Worm (Caenorhabditis elegans): Measurements from ENCODE around the gene ttr-34.

ttr-34 gene

ce11 chrX:13121104-13121503, 18.5 kb upstream of the ttr-34 start (continued):
- TF ChIP-seq saeg-2 (GFP tag; IDR thresholded peaks at IDR 0.05) (peak; percentile 84), ceh-20 (GFP tag; IDR thresholded peaks at IDR 0.05) (peak; percentile 86), nhr-25 (tag; optimal IDR thresholded peaks at IDR 0.05; ENCODE audit: borderline replicate concordance, insufficient read depth) (peak; percentile 12), ZK337.2 (GFP tag; IDR thresholded peaks at IDR 0.05) (peak; percentile 84)

ce11 chrX:13122191-13122590, 17.4 kb upstream of the ttr-34 start, which contains the start of gene snx-17:
Gene snx-17, minus strand, starts transcription at chrX:13122291.
- no peak for TF ChIP-seq nhr-237 (tag; optimal IDR thresholded peaks at IDR 0.05)
- no peak for TF ChIP-seq hlh-11 (tag; optimal IDR thresholded peaks at IDR 0.05)
- no peak for TF ChIP-seq lin-15B (tag; optimal IDR thresholded peaks at IDR 0.05)
- TF ChIP-seq ceh-82 (tag; optimal IDR thresholded peaks at IDR 0.05), result no peak
- no peak for TF ChIP-seq spr-3 (GFP tag; optimal IDR thresholded peaks at IDR 0.05)

ce11 chrX:13126420-13126819, 13.2 kb upstream of the ttr-34 start, which contains the start of gene F17H10.4:
Gene F17H10.4, minus strand, starts transcription at chrX:13126520.
- TF ChIP-seq ztf-7 (tag; optimal IDR thresholded peaks at IDR 0.05), result no peak
- no peak for TF ChIP-seq jun-1 (tag; optimal IDR thresholded peaks at IDR 0.05)
- TF ChIP-seq tag-97 (GFP tag; IDR thresholded peaks at IDR 0.05), result no peak

- no peak for TF ChIP-seq daf-12 (tag; optimal IDR thresholded peaks at IDR 0.05)
- no peak for TF ChIP-seq D1046.2 (GFP tag; IDR thresholded peaks at IDR 0.05)
- TF ChIP-seq daf-16 (GFP tag; optimal IDR thresholded peaks at IDR 0.05), result no peak
- TF ChIP-seq daf-16 (tag; optimal IDR thresholded peaks at IDR 0.05), result peak; percentile 20
- TF ChIP-seq dve-1 (tag; optimal IDR thresholded peaks at IDR 0.05; ENCODE audit: insufficient read depth), result peak; percentile 33
- no peak for TF ChIP-seq ztf-11 (tag; optimal IDR thresholded peaks at IDR 0.05)
- 0 out of 2 replicates have a peak, but pooled peaks have one; percentile 24 for TF ChIP-seq php-3 (GFP tag; IDR thresholded peaks at IDR 0.05)
Measured at ce11 chrX:13129949-13130348, 9.6 kb upstream of the ttr-34 start, which contains the start of gene spin-3. Gene spin-3, plus strand, starts transcription at chrX:13130249.

ce11 chrX:13134807-13135206, 4.8 kb upstream of the ttr-34 start, which contains the start of gene F09A5.2:
Gene F09A5.2, plus strand, starts transcription at chrX:13135107.
- TF ChIP-seq ztf-11 (tag; optimal IDR thresholded peaks at IDR 0.05), result no peak
- TF ChIP-seq zfp-2 (tag; optimal IDR thresholded peaks at IDR 0.05), result no peak
- no peak for TF ChIP-seq nhr-42 (GFP tag; IDR thresholded peaks at IDR 0.05)
- TF ChIP-seq mep-1 (tag; optimal IDR thresholded peaks at IDR 0.05), result no peak
- TF ChIP-seq jun-1 (tag; optimal IDR thresholded peaks at IDR 0.05), result no peak
- no peak for TF ChIP-seq F44E2.7 (GFP tag; IDR thresholded peaks at IDR 0.05)
- no peak for TF ChIP-seq nhr-25 (tag; optimal IDR thresholded peaks at IDR 0.05; ENCODE audit: borderline replicate concordance, insufficient read depth)
- no peak for TF ChIP-seq dve-1 (tag; optimal IDR thresholded peaks at IDR 0.05; ENCODE audit: insufficient read depth)
- TF ChIP-seq T26A8.4 (GFP tag; IDR thresholded peaks at IDR 0.05), result no peak

- TF ChIP-seq unc-130 (GFP tag; optimal IDR thresholded peaks at IDR 0.05) (no peak), spr-3 (GFP tag; optimal IDR thresholded peaks at IDR 0.05) (no peak), hmg-1.1 (GFP tag; IDR thresholded peaks at IDR 0.05) (no peak), ctbp-1 (GFP tag; IDR thresholded peaks at IDR 0.05) (no peak), mes-2 (tag; optimal IDR thresholded peaks at IDR 0.05; ENCODE audit: poor library complexity, severe bottlenecking) (peak; percentile 17), madf-5 (GFP tag; IDR thresholded peaks at IDR 0.05) (no peak), dve-1 (tag; optimal IDR thresholded peaks at IDR 0.05; ENCODE audit: insufficient read depth) (peak; percentile 14), zip-2 (tag; optimal IDR thresholded peaks at IDR 0.05) (no peak), gei-8 (GFP tag; optimal IDR thresholded peaks at IDR 0.05) (no peak), lsy-2 (tag; optimal IDR thresholded peaks at IDR 0.05) (no peak), ceh-32 (tag; optimal IDR thresholded peaks at IDR 0.05; ENCODE audit: poor library complexity) (no peak), dpl-1 (GFP tag; optimal IDR thresholded peaks at IDR 0.05) (no peak), zip-11 (GFP tag; IDR thresholded peaks at IDR 0.05) (no peak), mdt-29 (GFP tag; IDR thresholded peaks at IDR 0.05) (no peak), ama-1 (optimal IDR thresholded peaks at IDR 0.05) (no peak), dmd-8 (GFP tag; IDR thresholded peaks at IDR 0.05) (no peak), lin-38 (GFP tag; IDR thresholded peaks at IDR 0.05) (no peak), F49E8.2 (tag; optimal IDR thresholded peaks at IDR 0.05; ENCODE audit: borderline replicate concordance) (no peak), fkh-10 (GFP tag; optimal IDR thresholded peaks at IDR 0.05) (no peak), daf-19 (GFP tag; conservative IDR thresholded peaks at IDR 0.05) (no peak), nhr-41 (GFP tag; IDR thresholded peaks at IDR 0.05) (no peak)
Measured at ce11 chrX:13141440-13141839, 1.8 kb downstream of the ttr-34 start, which contains the start of gene F09A5.3. Gene F09A5.3, plus strand, starts transcription at chrX:13141601.

Measured in whole organism, L4 larva.